Fruit fly (Drosophila melanogaster): ENCODE measurements around the gene Tsen34.

Tsen34 gene

dm6 chr3L:14758730-14759096 is 2.9 kb downstream of the Tsen34 start:
- TF ChIP-seq Sp1 (GFP tag; optimal IDR thresholded peaks at IDR 0.05) (no peak), dl (GFP tag; optimal IDR thresholded peaks at IDR 0.05; ENCODE audit: insufficient read depth in 1 of 2, partially characterized antibody in 2 of 2) (peak in 1 of 2 experiments; percentile 20), Myc (optimal IDR thresholded peaks at IDR 0.05) (no peak), Dif (GFP tag; optimal IDR thresholded peaks at IDR 0.05; ENCODE audit: partially characterized antibody) (peak; percentile 28)

dm6 chr3L:14757464-14758384 is 3.9 kb downstream of the Tsen34 start, which contains the start of gene CG42507:
Gene CG42507 (minus strand): TSS chr3L:14757962.
- peak; percentile 85 for TF ChIP-seq Rel (GFP tag; optimal IDR thresholded peaks at IDR 0.05)
- peak; percentile 45 for TF ChIP-seq Rel (tag; optimal IDR thresholded peaks at IDR 0.05)
- peak; percentile 19 for TF ChIP-seq Hnf4 (GFP tag; optimal IDR thresholded peaks at IDR 0.05)
- TF ChIP-seq N (GFP tag; optimal IDR thresholded peaks at IDR 0.05), result no peak
- TF ChIP-seq fru (GFP tag; optimal IDR thresholded peaks at IDR 0.05), result peak; percentile 2
- TF ChIP-seq Vsx2 (GFP tag; optimal IDR thresholded peaks at IDR 0.05; ENCODE audit: partially characterized antibody), result peak; percentile 26
- TF ChIP-seq pan (optimal IDR thresholded peaks at IDR 0.05), result no peak
- no peak for TF ChIP-seq dmrt93B (GFP tag; optimal IDR thresholded peaks at IDR 0.05)
- peak; percentile 19 for TF ChIP-seq CG32264 (GFP tag; optimal IDR thresholded peaks at IDR 0.05)
- no peak for TF ChIP-seq CG9705 (GFP tag; optimal IDR thresholded peaks at IDR 0.05)
- no peak for TF ChIP-seq Sp1 (GFP tag; optimal IDR thresholded peaks at IDR 0.05)
- TF ChIP-seq h (GFP tag; optimal IDR thresholded peaks at IDR 0.05), result no peak
- peak; percentile 55 for TF ChIP-seq br (GFP tag; optimal IDR thresholded peaks at IDR 0.05)
- TF ChIP-seq dl (GFP tag; optimal IDR thresholded peaks at IDR 0.05; ENCODE audit: insufficient read depth in 1 of 2, partially characterized antibody in 2 of 2), result peak; percentile 33 to 77
- TF ChIP-seq Hr78 (GFP tag; optimal IDR thresholded peaks at IDR 0.05), result no peak
- peak; percentile 87 for TF ChIP-seq Dif (GFP tag; optimal IDR thresholded peaks at IDR 0.05; ENCODE audit: partially characterized antibody)
- TF ChIP-seq jim (GFP tag; optimal IDR thresholded peaks at IDR 0.05), result no peak
- TF ChIP-seq CrebA (GFP tag; optimal IDR thresholded peaks at IDR 0.05; ENCODE audit: borderline replicate concordance), result peak; percentile 96
- TF ChIP-seq sage (GFP tag; optimal IDR thresholded peaks at IDR 0.05), result peak; percentile 48
- peak; percentile 71 for TF ChIP-seq Hr83 (GFP tag; optimal IDR thresholded peaks at IDR 0.05; ENCODE audit: poor library complexity, severe bottlenecking)
- no peak for TF ChIP-seq woc (GFP tag; optimal IDR thresholded peaks at IDR 0.05)
- TF ChIP-seq brk (GFP tag; optimal IDR thresholded peaks at IDR 0.05), result peak; percentile 63
- no peak for TF ChIP-seq OdsH (GFP tag; optimal IDR thresholded peaks at IDR 0.05)
- TF ChIP-seq foxo (GFP tag; optimal IDR thresholded peaks at IDR 0.05), result peak in 1 of 2 experiments; percentile 61
- TF ChIP-seq Myc (optimal IDR thresholded peaks at IDR 0.05), result no peak
- no peak for TF ChIP-seq ey (GFP tag; optimal IDR thresholded peaks at IDR 0.05)

DNA sequence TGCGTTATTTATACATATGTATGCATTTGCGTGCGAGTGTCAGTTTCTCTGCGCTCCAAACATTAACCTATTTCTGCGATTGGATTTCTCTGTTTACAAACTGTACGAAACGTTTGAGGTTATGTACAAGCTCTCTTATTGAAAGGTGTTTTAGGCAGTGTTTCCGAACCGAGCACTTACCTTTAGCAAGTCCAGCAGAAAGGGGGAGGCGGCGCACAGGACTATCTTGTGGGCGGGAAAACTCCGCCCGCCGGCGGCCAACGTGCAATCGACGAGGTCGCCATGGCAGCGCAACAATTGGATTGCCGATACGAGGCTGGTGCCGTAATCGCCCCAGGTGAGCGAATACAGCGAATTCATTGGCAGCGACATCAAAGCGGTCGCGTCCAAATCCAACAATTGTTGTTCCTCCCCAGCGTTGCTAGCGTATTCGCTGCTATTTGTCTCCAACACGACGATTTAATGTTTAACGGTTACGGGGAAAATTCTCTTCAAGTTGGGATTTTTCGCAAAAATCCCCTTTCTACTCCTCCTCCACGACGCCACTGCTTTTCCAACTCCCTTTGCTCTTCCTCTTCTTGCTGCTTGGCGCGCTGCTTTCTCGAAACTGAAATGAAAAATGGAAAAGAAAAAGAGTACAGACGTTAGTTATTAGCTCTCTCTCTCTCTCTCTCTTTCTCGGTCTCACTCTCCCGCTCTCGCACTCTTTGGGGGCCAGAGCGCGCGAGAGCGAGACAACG is 4.8 kb downstream of the Tsen34 start:
- TF ChIP-seq Mio (GFP tag; optimal IDR thresholded peaks at IDR 0.05) (peak; percentile 56), Rel (GFP tag; optimal IDR thresholded peaks at IDR 0.05) (no peak), Rel (tag; optimal IDR thresholded peaks at IDR 0.05) (peak; percentile 36), GATAd (GFP tag; optimal IDR thresholded peaks at IDR 0.05) (no peak), psq (GFP tag; optimal IDR thresholded peaks at IDR 0.05) (peak; percentile 78), OdsH (GFP tag; optimal IDR thresholded peaks at IDR 0.05) (peak; percentile 86), Dfd (GFP tag; optimal IDR thresholded peaks at IDR 0.05) (no peak), sage (GFP tag; optimal IDR thresholded peaks at IDR 0.05) (peak; percentile 84), dsf (GFP tag; optimal IDR thresholded peaks at IDR 0.05; ENCODE audit: borderline replicate concordance) (no peak), woc (GFP tag; optimal IDR thresholded peaks at IDR 0.05) (peak; percentile 7), Myc (optimal IDR thresholded peaks at IDR 0.05) (no peak), foxo (GFP tag; optimal IDR thresholded peaks at IDR 0.05) (peak in 1 of 2 experiments; percentile 94), Hr83 (GFP tag; optimal IDR thresholded peaks at IDR 0.05; ENCODE audit: poor library complexity, severe bottlenecking) (peak; percentile 63), br (GFP tag; optimal IDR thresholded peaks at IDR 0.05) (peak; percentile 84), brk (GFP tag; optimal IDR thresholded peaks at IDR 0.05) (no peak), Abd-B (GFP tag; optimal IDR thresholded peaks at IDR 0.05) (no peak), usp (GFP tag; optimal IDR thresholded peaks at IDR 0.05) (no peak), N (GFP tag; optimal IDR thresholded peaks at IDR 0.05) (no peak), dl (GFP tag; optimal IDR thresholded peaks at IDR 0.05; ENCODE audit: insufficient read depth in 1 of 2, partially characterized antibody in 2 of 2) (peak; percentile 82 to 95), Hr78 (GFP tag; optimal IDR thresholded peaks at IDR 0.05) (no peak), Vsx2 (GFP tag; optimal IDR thresholded peaks at IDR 0.05; ENCODE audit: partially characterized antibody) (peak; percentile 92), tai (GFP tag; optimal IDR thresholded peaks at IDR 0.05) (peak; percentile 68), dmrt93B (GFP tag; optimal IDR thresholded peaks at IDR 0.05) (peak; percentile 77), Sp1 (GFP tag; optimal IDR thresholded peaks at IDR 0.05) (peak; percentile 85), sv (GFP tag; optimal IDR thresholded peaks at IDR 0.05) (peak; percentile 85), lola (GFP tag; optimal IDR thresholded peaks at IDR 0.05) (no peak), Dif (GFP tag; optimal IDR thresholded peaks at IDR 0.05; ENCODE audit: partially characterized antibody) (peak; percentile 97), CG32264 (GFP tag; optimal IDR thresholded peaks at IDR 0.05) (peak; percentile 69), pan (optimal IDR thresholded peaks at IDR 0.05) (peak; percentile 17), ey (GFP tag; optimal IDR thresholded peaks at IDR 0.05) (peak; percentile 89), h (GFP tag; optimal IDR thresholded peaks at IDR 0.05) (peak; percentile 93), CG9705 (GFP tag; optimal IDR thresholded peaks at IDR 0.05) (peak; percentile 71), Hnf4 (GFP tag; optimal IDR thresholded peaks at IDR 0.05) (peak; percentile 89), HLH106 (tag; optimal IDR thresholded peaks at IDR 0.05) (peak; percentile 87), CrebA (GFP tag; optimal IDR thresholded peaks at IDR 0.05; ENCODE audit: borderline replicate concordance) (no peak), jim (GFP tag; optimal IDR thresholded peaks at IDR 0.05) (peak; percentile 65)
